Fruit fly (Drosophila melanogaster): Measurements from ENCODE around the gene CG8924.
A peak's percentile ranks its signal among the peaks of the same experiment; 100 is the strongest.

Gene CG8924

DNA sequence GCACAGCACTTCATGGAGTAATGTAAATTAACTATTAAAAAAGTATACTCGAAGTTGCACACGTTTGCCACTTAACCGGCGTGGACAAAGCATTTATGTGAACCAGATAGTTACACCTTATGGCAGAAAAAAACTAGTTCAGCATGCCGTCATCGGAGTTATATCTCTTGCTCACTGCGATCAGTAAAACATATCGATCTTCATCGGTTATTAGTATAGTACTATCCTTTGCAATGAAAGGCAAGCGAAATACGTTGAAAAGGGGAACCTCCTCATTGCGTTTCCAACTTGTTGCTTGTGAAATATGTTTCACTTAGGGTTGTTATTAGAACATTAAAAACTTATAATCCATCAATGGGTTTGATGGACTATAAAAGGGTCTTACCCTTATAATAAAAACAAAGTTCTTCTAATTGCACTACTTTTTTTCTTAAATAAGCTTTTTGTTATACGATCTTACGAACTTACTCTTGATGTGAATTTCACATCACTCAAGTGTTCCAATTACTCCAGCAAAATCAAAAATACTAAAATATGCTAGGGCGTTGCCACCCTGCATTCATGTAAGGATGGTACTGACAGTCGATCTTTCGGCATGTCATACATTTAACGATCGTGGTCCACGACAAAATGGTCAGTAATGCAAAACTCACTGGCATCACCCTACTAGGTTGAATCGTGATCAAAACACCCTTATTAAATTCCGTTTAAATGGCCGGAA lies 31.2 kb upstream of the CG8924 start, which contains the start of gene CycD (continued):
- TF ChIP-seq zfh1 (GFP tag; IDR thresholded peaks at IDR 0.05), result peak; percentile 57; the same call in 2 of the 3 replicates
- peak; percentile 53 for TF ChIP-seq CG14710 (tag; optimal IDR thresholded peaks at IDR 0.05)
- TF ChIP-seq CG12744 (GFP tag; optimal IDR thresholded peaks at IDR 0.05), result no peak
- TF ChIP-seq dpn (GFP tag; optimal IDR thresholded peaks at IDR 0.05), result peak in 1 of 2 experiments; percentile 17
- TF ChIP-seq Dad (GFP tag; optimal IDR thresholded peaks at IDR 0.05), result no peak
- peak; percentile 76 for TF ChIP-seq CG15696 (tag; optimal IDR thresholded peaks at IDR 0.05)
- TF ChIP-seq unc-4 (GFP tag; IDR thresholded peaks at IDR 0.05; ENCODE audit: partially characterized antibody), result no peak
- no peak for TF ChIP-seq CG4282 (GFP tag; optimal IDR thresholded peaks at IDR 0.05)
- no peak for TF ChIP-seq CG11085 (GFP tag; IDR thresholded peaks at IDR 0.05)
- TF ChIP-seq ken (GFP tag; IDR thresholded peaks at IDR 0.05), result peak; percentile 79; the same call in 2 of the 3 replicates
- peak; percentile 8 for TF ChIP-seq CG8944 (GFP tag; optimal IDR thresholded peaks at IDR 0.05)
- no peak for TF ChIP-seq CG7928 (GFP tag; optimal IDR thresholded peaks at IDR 0.05)
- TF ChIP-seq nmo (GFP tag; optimal IDR thresholded peaks at IDR 0.05), result peak; percentile 1
- no peak for TF ChIP-seq Asciz (GFP tag; optimal IDR thresholded peaks at IDR 0.05)
- peak; percentile 88 for TF ChIP-seq Abd-B (GFP tag; optimal IDR thresholded peaks at IDR 0.05)
- no peak for TF ChIP-seq CG4328 (GFP tag; optimal IDR thresholded peaks at IDR 0.05)
- no peak for TF ChIP-seq jing (GFP tag; optimal IDR thresholded peaks at IDR 0.05)
- peak; percentile 51 for TF ChIP-seq Mad (GFP tag; optimal IDR thresholded peaks at IDR 0.05)
- TF ChIP-seq sob (GFP tag; IDR thresholded peaks at IDR 0.05), result 0 out of 2 replicates have a peak, but pooled peaks have one; percentile 63
- no peak for TF ChIP-seq CG11504 (tag; optimal IDR thresholded peaks at IDR 0.05)
- TF ChIP-seq CG2120 (GFP tag; optimal IDR thresholded peaks at IDR 0.05), result peak; percentile 14
- peak; percentile 18 for TF ChIP-seq CG2116 (GFP tag; optimal IDR thresholded peaks at IDR 0.05)
- 0 out of 2 replicates have a peak, but pooled peaks have one; percentile 34 for TF ChIP-seq HLH3B (GFP tag; IDR thresholded peaks at IDR 0.05)
- TF ChIP-seq rib (GFP tag; IDR thresholded peaks at IDR 0.05), result no peak
- no peak for TF ChIP-seq CG34422 (GFP tag; IDR thresholded peaks at IDR 0.05)
- no peak for TF ChIP-seq nerfin-2 (GFP tag; IDR thresholded peaks at IDR 0.05; ENCODE audit: partially characterized antibody)
- TF ChIP-seq CG8281 (tag; optimal IDR thresholded peaks at IDR 0.05), result no peak
- no peak for TF ChIP-seq eve (GFP tag; optimal IDR thresholded peaks at IDR 0.05)
- TF ChIP-seq dimm (GFP tag; IDR thresholded peaks at IDR 0.05), result no peak
- TF ChIP-seq CG2129 (GFP tag; IDR thresholded peaks at IDR 0.05; ENCODE audit: partially characterized antibody), result no peak
- TF ChIP-seq tup (GFP tag; optimal IDR thresholded peaks at IDR 0.05), result no peak
- TF ChIP-seq CG10267 (tag; optimal IDR thresholded peaks at IDR 0.05), result peak; percentile 14
- no peak for TF ChIP-seq ttk (GFP tag; IDR thresholded peaks at IDR 0.05)
- no peak for TF ChIP-seq CG15479 (GFP tag; optimal IDR thresholded peaks at IDR 0.05)
- TF ChIP-seq CG14860 (GFP tag; IDR thresholded peaks at IDR 0.05; ENCODE audit: partially characterized antibody), result 0 out of 3 replicates have a peak, but pooled peaks have one; percentile 20
- 0 out of 2 replicates have a peak, but pooled peaks have one; percentile 28 for TF ChIP-seq Oaz (GFP tag; IDR thresholded peaks at IDR 0.05)
- TF ChIP-seq bcd (GFP tag; optimal IDR thresholded peaks at IDR 0.05), result no peak
- no peak for TF ChIP-seq CG12236 (GFP tag; optimal IDR thresholded peaks at IDR 0.05)
- no peak for TF ChIP-seq CG6175 (GFP tag; IDR thresholded peaks at IDR 0.05)
- peak; percentile 41 for TF ChIP-seq Xbp1 (GFP tag; optimal IDR thresholded peaks at IDR 0.05)
- peak; percentile 51 for TF ChIP-seq Scr (GFP tag; IDR thresholded peaks at IDR 0.05; ENCODE audit: partially characterized antibody)
- TF ChIP-seq NFAT (GFP tag; IDR thresholded peaks at IDR 0.05), result no peak
- TF ChIP-seq CG1024 (GFP tag; IDR thresholded peaks at IDR 0.05), result peak; percentile 75
- no peak for TF ChIP-seq org-1 (GFP tag; optimal IDR thresholded peaks at IDR 0.05)
- TF ChIP-seq lola (GFP tag; optimal IDR thresholded peaks at IDR 0.05), result peak in 2 of 3 experiments; percentile 35 to 54
- no peak for TF ChIP-seq pnt (GFP tag; optimal IDR thresholded peaks at IDR 0.05)
- no peak for TF ChIP-seq cwo (GFP tag; optimal IDR thresholded peaks at IDR 0.05)
- peak; percentile 64 for TF ChIP-seq Bgb (GFP tag; IDR thresholded peaks at IDR 0.05; ENCODE audit: partially characterized antibody)

Data from whole organism, embryonic.